Worm (Caenorhabditis elegans) whole organism, mixed stage, embryonic: ENCODE measurements around the gene F48G7.12.

Source experiments
- M03D4.4 ChIP-seq: sonication (generic microtip); optimal IDR thresholded peaks from 2 replicates; lab custom pipeline; 2017; ENCODE audit warnings: mild to moderate bottlenecking, missing genetic modification characterization, missing compliant biosample characterization
- bed-3 ChIP-seq: fragments of 200-800 bp; sonication (Bioruptor generic); optimal IDR thresholded peaks from 3 replicates; lab custom pipeline; 2018; ENCODE audit warnings: mild to moderate bottlenecking, missing genetic modification characterization, moderate library complexity, missing compliant biosample characterization
- blmp-1 ChIP-seq: fragments of 150-350 bp; optimal IDR thresholded peaks from 2 replicates; lab custom pipeline; 2014; ENCODE audit warnings: missing biosample characterization, missing genetic modification characterization
- ceh-39 ChIP-seq: fragments of 150-350 bp; optimal IDR thresholded peaks from 2 replicates; lab custom pipeline; 2014; ENCODE audit warnings: missing biosample characterization, missing genetic modification characterization
- ceh-43 ChIP-seq: fragments of 200-800 bp; sonication (Bioruptor generic); optimal IDR thresholded peaks from 2 replicates; lab custom pipeline; 2018; ENCODE audit warnings: mild to moderate bottlenecking, missing genetic modification characterization, moderate library complexity, missing compliant biosample characterization
- ceh-83 ChIP-seq: fragments of 200-800 bp; sonication (Bioruptor generic); optimal IDR thresholded peaks from 2 replicates; lab custom pipeline; 2018; ENCODE audit warnings: mild to moderate bottlenecking, missing genetic modification characterization, missing compliant biosample characterization
- ces-1 ChIP-seq: fragments of 150-350 bp; optimal IDR thresholded peaks from 2 replicates; lab custom pipeline; 2014; ENCODE audit warnings: missing biosample characterization, missing genetic modification reagents, missing genetic modification characterization
- drap-1 ChIP-seq: fragments of 200-800 bp; sonication (Bioruptor generic); optimal IDR thresholded peaks from 3 replicates; lab custom pipeline; 2018; ENCODE audit warnings: mild to moderate bottlenecking, missing genetic modification characterization, missing compliant biosample characterization
- elt-1 ChIP-seq: sonication (generic microtip); optimal IDR thresholded peaks from 2 replicates; lab custom pipeline; 2017; ENCODE audit warnings: missing genetic modification characterization, mild to moderate bottlenecking, missing compliant biosample characterization, antibody characterized with exemption, moderate library complexity, borderline replicate concordance; ENCODE audit not compliant: insufficient read depth
- elt-3 ChIP-seq: fragments of 150-350 bp; optimal IDR thresholded peaks from 2 replicates; lab custom pipeline; 2014; ENCODE audit warnings: missing biosample characterization, missing genetic modification characterization
- flh-1 ChIP-seq: fragments of 200-800 bp; sonication (Bioruptor generic); optimal IDR thresholded peaks from 2 replicates; lab custom pipeline; 2018; ENCODE audit warnings: mild to moderate bottlenecking, missing genetic modification characterization, moderate library complexity, missing compliant biosample characterization
- hlh-1 ChIP-seq: fragments of 150-350 bp; optimal IDR thresholded peaks from 2 replicates; lab custom pipeline; 2014; ENCODE audit warnings: missing biosample characterization, missing genetic modification reagents, missing genetic modification characterization
- lin-32 ChIP-seq: fragments of 200-800 bp; sonication (Bioruptor generic); optimal IDR thresholded peaks from 2 replicates; lab custom pipeline; 2018; ENCODE audit warnings: mild to moderate bottlenecking, missing genetic modification characterization, missing compliant biosample characterization
- mab-5 ChIP-seq: fragments of 150-350 bp; optimal IDR thresholded peaks from 2 replicates; lab custom pipeline; 2014; ENCODE audit warnings: missing biosample characterization, missing genetic modification characterization
- mep-1 ChIP-seq: fragments of 150-350 bp; optimal IDR thresholded peaks from 2 replicates; lab custom pipeline; 2017; ENCODE audit warnings: missing biosample characterization, missing genetic modification reagents, missing genetic modification characterization, inconsistent platforms
- mls-2 ChIP-seq: sonication (generic microtip); optimal IDR thresholded peaks from 2 replicates; lab custom pipeline; 2016; ENCODE audit warnings: mild to moderate bottlenecking, missing genetic modification characterization, moderate library complexity, missing compliant biosample characterization
- nhr-12 ChIP-seq: fragments of 150-350 bp; optimal IDR thresholded peaks from 2 replicates; lab custom pipeline; 2014; ENCODE audit warnings: missing biosample characterization, missing genetic modification characterization
- nhr-2 ChIP-seq: fragments of 150-350 bp; optimal IDR thresholded peaks from 2 replicates; lab custom pipeline; 2014; ENCODE audit warnings: missing biosample characterization, missing genetic modification characterization
- nhr-237 ChIP-seq: fragments of 150-350 bp; optimal IDR thresholded peaks from 2 replicates; lab custom pipeline; 2014; ENCODE audit warnings: missing biosample characterization, missing genetic modification characterization
- nhr-76 ChIP-seq: sonication (generic microtip); optimal IDR thresholded peaks from 2 replicates; lab custom pipeline; 2017; ENCODE audit warnings: missing biosample characterization, missing genetic modification characterization
- pha-4 ChIP-seq: fragments of 150-350 bp; optimal IDR thresholded peaks from 2 replicates; lab custom pipeline; 2018; ENCODE audit warnings: missing biosample characterization, missing genetic modification reagents, missing genetic modification characterization
- snpc-4 ChIP-seq: fragments of 150-350 bp; optimal IDR thresholded peaks from 2 replicates; lab custom pipeline; 2014; ENCODE audit warnings: missing biosample characterization, missing genetic modification characterization
- sptf-1 ChIP-seq: sonication (generic microtip); optimal IDR thresholded peaks from 2 replicates; lab custom pipeline; 2017; ENCODE audit warnings: mild to moderate bottlenecking, missing genetic modification characterization, moderate library complexity, missing compliant biosample characterization
- tbx-8 ChIP-seq: fragments of 200-800 bp; sonication (Bioruptor generic); optimal IDR thresholded peaks from 2 replicates; lab custom pipeline; 2018; ENCODE audit warnings: mild to moderate bottlenecking, missing genetic modification characterization, moderate library complexity, missing compliant biosample characterization
- unc-120 ChIP-seq: sonication (generic microtip); optimal IDR thresholded peaks from 2 replicates; lab custom pipeline; 2017; ENCODE audit warnings: missing genetic modification characterization, missing compliant biosample characterization; ENCODE audit not compliant: poor library complexity, severe bottlenecking
- unc-62 ChIP-seq: fragments of 150-350 bp; optimal IDR thresholded peaks from 2 replicates; lab custom pipeline; 2014; ENCODE audit warnings: missing biosample characterization, missing genetic modification reagents, missing genetic modification characterization
- zip-8 ChIP-seq: fragments of 150-350 bp; optimal IDR thresholded peaks from 2 replicates; lab custom pipeline; 2014; ENCODE audit warnings: missing biosample characterization, missing genetic modification characterization

The F48G7.12 gene

DNA sequence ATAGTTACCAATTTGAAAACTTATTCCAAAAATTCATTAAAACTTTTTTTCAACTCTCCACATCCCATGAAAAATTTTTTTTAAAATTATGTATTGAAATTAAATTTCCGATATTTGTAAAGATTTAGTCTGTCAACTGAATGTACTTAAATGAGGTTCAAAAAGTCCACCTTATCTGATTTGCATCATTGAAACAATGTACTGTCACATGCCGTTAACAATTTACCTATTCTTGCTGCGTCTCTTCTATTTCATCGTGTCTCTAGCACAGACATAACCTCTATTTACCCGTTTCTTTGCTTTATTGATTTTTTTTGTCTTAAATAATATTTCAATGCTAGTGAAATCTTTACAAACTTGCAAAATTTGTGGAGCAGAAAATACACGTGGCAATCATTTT, 35.8 kb downstream of the F48G7.12 start, which contains the start of gene nhr-90:
nhr-90 (plus strand) TSS at position 296 of the 400 bp plus-strand sequence.
- TF ChIP-seq blmp-1 (tag; lab: Kevin White, UChicago) = no peak
- TF ChIP-seq lin-32 (GFP tag; lab: Kevin White, UChicago) = no peak
- TF ChIP-seq ceh-39 (tag; lab: Kevin White, UChicago) = no peak
- TF ChIP-seq snpc-4 (tag; lab: Kevin White, UChicago) = no peak
- no peak for TF ChIP-seq ceh-43 (GFP tag; lab: Kevin White, UChicago)
- TF ChIP-seq, all 35 proteins: peak for 0

- TF ChIP-seq unc-62 (GFP tag; lab: Kevin White, UChicago) = no peak
- no peak for TF ChIP-seq mep-1
- TF ChIP-seq drap-1 (GFP tag; lab: Kevin White, UChicago) = no peak
- no peak for TF ChIP-seq nhr-2 (tag; lab: Kevin White, UChicago)
- no peak for TF ChIP-seq flh-1 (GFP tag; lab: Kevin White, UChicago)
- TF ChIP-seq sptf-1 (tag; lab: Kevin White, UChicago) = no peak
- no peak for TF ChIP-seq mab-5
- no peak for TF ChIP-seq blmp-1 (tag; lab: Kevin White, UChicago)
- no peak for TF ChIP-seq mls-2 (tag; lab: Kevin White, UChicago)
- no peak for TF ChIP-seq ceh-83 (GFP tag; lab: Kevin White, UChicago)
- no peak for TF ChIP-seq elt-3 (tag; lab: Kevin White, UChicago)
Measured at ce11 chrV:609671-610070, 36.4 kb downstream of the F48G7.12 start, which contains the start of gene srlf-36. Gene srlf-36, minus strand, starts transcription at chrV:609771.

ce11 chrV:608844-609243, 37.2 kb downstream of the F48G7.12 start, which contains the start of gene srw-109:
Gene srw-109, minus strand, starts transcription at chrV:608944.
- TF ChIP-seq lin-32 (GFP tag; lab: Kevin White, UChicago) = no peak
- TF ChIP-seq mep-1 = no peak
- TF ChIP-seq elt-1 (tag; lab: Kevin White, UChicago) = no peak
- no peak for TF ChIP-seq mls-2 (tag; lab: Kevin White, UChicago)
- TF ChIP-seq unc-62 (GFP tag; lab: Kevin White, UChicago) = no peak
- no peak for TF ChIP-seq ces-1 (GFP tag; lab: Kevin White, UChicago)
- TF ChIP-seq sptf-1 (tag; lab: Kevin White, UChicago) = no peak
- TF ChIP-seq hlh-1 (tag; lab: Kevin White, UChicago) = no peak
- TF ChIP-seq zip-8 (tag; lab: Kevin White, UChicago) = no peak
- no peak for TF ChIP-seq elt-3 (tag; lab: Kevin White, UChicago)
- no peak for TF ChIP-seq unc-120 (tag; lab: Kevin White, UChicago)
- TF ChIP-seq ceh-39 (tag; lab: Kevin White, UChicago) = no peak
- no peak for TF ChIP-seq pha-4 (tag; lab: Kevin White, UChicago)
- no peak for TF ChIP-seq tbx-8

DNA sequence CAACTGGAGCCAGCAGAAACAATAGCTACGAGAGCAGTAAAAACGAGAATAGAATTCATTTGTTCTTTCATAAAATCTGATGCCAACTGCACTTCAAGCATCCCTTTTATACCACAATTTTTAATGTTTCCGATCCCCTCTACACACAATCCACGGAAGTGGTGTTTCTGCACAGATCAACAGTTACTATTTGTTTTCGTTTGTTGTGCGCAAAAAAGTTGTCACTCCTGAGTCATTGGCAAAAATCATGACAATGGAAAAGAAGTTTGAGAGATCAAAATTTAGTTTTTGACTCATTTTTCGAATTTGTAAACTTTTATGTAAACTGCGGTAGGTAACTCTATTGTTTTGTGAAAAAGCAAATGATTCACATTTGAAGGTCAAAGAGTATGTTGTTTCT, 41.9 kb downstream of the F48G7.12 start, which contains the start of gene srlf-37:
srlf-37 (minus strand) TSS at position 101 of the 400 bp plus-strand sequence.
- TF ChIP-seq mls-2 (tag; lab: Kevin White, UChicago) (no peak), elt-1 (tag; lab: Kevin White, UChicago) (no peak), M03D4.4 (no peak), ceh-83 (GFP tag; lab: Kevin White, UChicago) (no peak)

DNA sequence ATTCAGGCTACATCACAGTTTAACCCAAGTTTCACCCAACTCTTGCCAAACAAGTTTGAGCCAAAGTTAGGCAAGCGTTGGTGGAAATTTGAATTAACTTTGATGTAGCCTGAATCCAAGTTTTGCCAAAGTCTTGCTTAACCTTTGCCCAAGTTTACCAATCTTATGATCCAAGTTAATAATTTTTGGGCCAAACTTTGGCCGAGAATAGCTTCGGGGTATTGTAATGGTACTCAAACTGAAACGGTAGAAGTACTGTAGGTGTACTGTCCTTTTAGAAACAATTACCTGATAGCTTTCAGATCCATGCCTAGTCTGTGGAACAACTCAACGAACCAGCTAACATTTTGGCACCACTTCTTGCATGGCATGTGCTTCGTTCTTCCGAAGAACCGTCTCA, 45.8 kb downstream of the F48G7.12 start, which contains the start of gene nhr-251:
nhr-251 (plus strand) TSS at position 301 of the 400 bp plus-strand sequence.
- TF ChIP-seq flh-1 (GFP tag; lab: Kevin White, UChicago) (no peak), M03D4.4 (no peak), mls-2 (tag; lab: Kevin White, UChicago) (no peak), lin-32 (GFP tag; lab: Kevin White, UChicago) (no peak), nhr-12 (tag; lab: Kevin White, UChicago) (no peak), mep-1 (no peak), zip-8 (tag; lab: Kevin White, UChicago) (no peak), nhr-76 (tag; lab: Kevin White, UChicago) (no peak), ces-1 (GFP tag; lab: Kevin White, UChicago) (no peak), ceh-83 (GFP tag; lab: Kevin White, UChicago) (no peak), ceh-39 (tag; lab: Kevin White, UChicago) (no peak), nhr-237 (no peak)

DNA sequence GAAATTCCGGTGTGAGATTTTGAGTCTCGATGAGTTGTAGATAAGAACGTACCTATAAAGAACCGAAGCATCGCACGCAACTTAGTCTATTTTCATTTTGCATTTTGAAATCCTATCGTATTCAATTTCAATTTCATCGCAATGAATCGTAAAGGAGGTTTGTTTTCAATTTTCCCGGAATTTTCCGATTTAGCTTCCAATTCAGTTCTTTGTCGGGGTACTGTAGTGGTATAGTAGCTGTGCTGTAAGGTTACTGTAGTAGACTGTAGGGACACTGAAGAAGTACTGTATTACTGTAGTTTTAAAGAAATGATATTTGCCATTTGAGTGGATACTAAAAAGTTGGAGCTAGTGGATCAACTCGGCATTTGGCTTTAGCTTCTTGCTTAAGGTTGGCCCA, 46.2 kb downstream of the F48G7.12 start:
- TF ChIP-seq unc-62 (GFP tag; lab: Kevin White, UChicago) (no peak), flh-1 (GFP tag; lab: Kevin White, UChicago) (no peak), M03D4.4 (no peak), bed-3 (no peak)
